Worm (Caenorhabditis elegans) whole organism, L4 larva: Measurements from ENCODE around the gene clec-165.
A peak's percentile ranks its signal among the peaks of the same experiment; 100 is the strongest.

Source experiments
- D1046.2 ChIP-seq: fragments of 200-800 bp; sonication (Bioruptor generic); IDR thresholded peaks from 2 replicates; pipeline ENCODE4 v1.3.6; 2022; ENCODE audit warnings: missing genetic modification characterization, missing compliant biosample characterization
- F26F4.8 ChIP-seq: fragments of 200-800 bp; sonication (Bioruptor generic); conservative IDR thresholded peaks from 2 replicates; pipeline ENCODE4 v1.3.6; 2022; ENCODE audit warnings: missing genetic modification characterization, missing compliant biosample characterization
- F37D6.2 ChIP-seq: sonication (generic microtip); optimal IDR thresholded peaks from 2 replicates; lab custom pipeline; 2016; ENCODE audit warnings: mild to moderate bottlenecking, missing genetic modification characterization, missing compliant biosample characterization
- F49E8.2 ChIP-seq: sonication (generic microtip); optimal IDR thresholded peaks from 2 replicates; lab custom pipeline; 2016; ENCODE audit warnings: missing compliant biosample characterization, mild to moderate bottlenecking, missing genetic modification characterization, borderline replicate concordance
- Y48G9A.11 ChIP-seq: fragments of 200-800 bp; sonication (Bioruptor generic); IDR thresholded peaks from 2 replicates; pipeline ENCODE4 v1.3.6; 2022; ENCODE audit warnings: missing genetic modification reagents, missing genetic modification characterization, missing compliant biosample characterization
- Y75B8A.6 ChIP-seq: fragments of 200-800 bp; sonication (Bioruptor generic); IDR thresholded peaks from 2 replicates; pipeline ENCODE4 v1.3.6; 2022; ENCODE audit warnings: missing genetic modification reagents, missing genetic modification characterization, missing compliant biosample characterization
- aha-1 ChIP-seq: fragments of 150-350 bp; peaks from one replicate; lab custom pipeline; 2014; ENCODE audit warnings: missing biosample characterization, missing genetic modification characterization
- ceh-20 ChIP-seq: fragments of 200-800 bp; sonication (Bioruptor generic); IDR thresholded peaks from 2 replicates; pipeline ENCODE4 v1.3.6; 2022; ENCODE audit warnings: missing genetic modification reagents, missing genetic modification characterization, missing compliant biosample characterization
- ceh-28 ChIP-seq: fragments of 150-350 bp; optimal IDR thresholded peaks from 2 replicates; lab custom pipeline; 2014; ENCODE audit warnings: missing biosample characterization, missing genetic modification reagents, missing genetic modification characterization
- ceh-32 ChIP-seq: sonication (generic microtip); optimal IDR thresholded peaks from 2 replicates; lab custom pipeline; 2016; ENCODE audit warnings: mild to moderate bottlenecking, missing genetic modification characterization, missing compliant biosample characterization; ENCODE audit not compliant: poor library complexity
- ceh-62 ChIP-seq: sonication (generic microtip); optimal IDR thresholded peaks from 2 replicates; lab custom pipeline; 2017; ENCODE audit warnings: missing biosample characterization, missing genetic modification characterization
- ces-1 ChIP-seq: fragments of 150-350 bp; sonication (generic microtip); optimal IDR thresholded peaks from 4 replicates; lab custom pipeline; 2014; ENCODE audit warnings: missing biosample characterization, missing genetic modification reagents, missing genetic modification characterization
- cey-2 ChIP-seq: sonication (generic microtip); optimal IDR thresholded peaks from 3 replicates; lab custom pipeline; 2017; ENCODE audit warnings: missing genetic modification characterization, mild to moderate bottlenecking, missing compliant biosample characterization, antibody characterized with exemption, borderline replicate concordance; ENCODE audit not compliant: insufficient read depth
- ctbp-1 ChIP-seq: fragments of 200-800 bp; sonication (Bioruptor generic); IDR thresholded peaks from 2 replicates; pipeline ENCODE4 v1.3.6; 2022; ENCODE audit warnings: missing genetic modification reagents, missing genetic modification characterization, missing compliant biosample characterization
- daf-12 ChIP-seq: fragments of 150-350 bp; optimal IDR thresholded peaks from 2 replicates; lab custom pipeline; 2014; ENCODE audit warnings: missing biosample characterization, missing genetic modification reagents, missing genetic modification characterization
- dmd-6 ChIP-seq: fragments of 200-800 bp; sonication (Bioruptor generic); IDR thresholded peaks from 2 replicates; pipeline ENCODE4 v1.3.6; 2022; ENCODE audit warnings: missing genetic modification reagents, missing genetic modification characterization, missing compliant biosample characterization
- dmd-9 ChIP-seq: fragments of 200-800 bp; sonication (Bioruptor generic); IDR thresholded peaks from 2 replicates; pipeline ENCODE4 v1.3.6; 2022; ENCODE audit warnings: missing genetic modification reagents, missing genetic modification characterization, missing compliant biosample characterization
- dpl-1 ChIP-seq: fragments of 150-350 bp; optimal IDR thresholded peaks from 2 replicates; lab custom pipeline; 2014; ENCODE audit warnings: missing biosample characterization, missing genetic modification reagents, missing genetic modification characterization
- duxl-1 ChIP-seq: sonication (generic microtip); optimal IDR thresholded peaks from 2 replicates; lab custom pipeline; 2016; ENCODE audit warnings: mild to moderate bottlenecking, missing genetic modification characterization, moderate library complexity, missing compliant biosample characterization; ENCODE audit not compliant: poor library complexity
- dve-1 ChIP-seq: sonication (generic microtip); optimal IDR thresholded peaks from 2 replicates; lab custom pipeline; 2017; ENCODE audit warnings: antibody characterized with exemption, mild to moderate bottlenecking, missing genetic modification characterization, missing compliant biosample characterization; ENCODE audit not compliant: insufficient read depth
- egl-27 ChIP-seq: sonication (generic microtip); optimal IDR thresholded peaks from 3 replicates; lab custom pipeline; 2017; ENCODE audit warnings: missing biosample characterization, missing genetic modification reagents, missing genetic modification characterization
- egl-43 ChIP-seq: fragments of 200-800 bp; sonication (Bioruptor generic); IDR thresholded peaks from 2 replicates; pipeline ENCODE4 v1.3.6; 2022; ENCODE audit warnings: missing genetic modification reagents, missing genetic modification characterization, missing compliant biosample characterization
- hlh-30 ChIP-seq: sonication (generic microtip); optimal IDR thresholded peaks from 2 replicates; lab custom pipeline; 2017; ENCODE audit warnings: antibody characterized with exemption, mild to moderate bottlenecking, missing genetic modification characterization, missing compliant biosample characterization; ENCODE audit not compliant: insufficient read depth
- hmg-1.1 ChIP-seq: fragments of 200-800 bp; sonication (Bioruptor generic); IDR thresholded peaks from 2 replicates; pipeline ENCODE4 v1.3.6; 2022; ENCODE audit warnings: missing genetic modification reagents, missing genetic modification characterization, missing compliant biosample characterization
- lim-7 ChIP-seq: fragments of 200-800 bp; sonication (Bioruptor generic); IDR thresholded peaks from 2 replicates; pipeline ENCODE4 v1.3.6; 2022; ENCODE audit warnings: missing genetic modification characterization, missing compliant biosample characterization
- lin-1 ChIP-seq: fragments of 200-800 bp; sonication (Bioruptor generic); IDR thresholded peaks from 2 replicates; pipeline ENCODE4 v1.3.6; 2022; ENCODE audit warnings: missing genetic modification reagents, missing genetic modification characterization, missing compliant biosample characterization
- lin-13 ChIP-seq: fragments of 150-350 bp; optimal IDR thresholded peaks from 2 replicates; lab custom pipeline; 2014; ENCODE audit warnings: missing biosample characterization, missing genetic modification reagents, missing genetic modification characterization
- lin-29 ChIP-seq: fragments of 200-800 bp; sonication (Bioruptor generic); IDR thresholded peaks from 2 replicates; pipeline ENCODE4 v1.3.6; 2022; ENCODE audit warnings: missing genetic modification reagents, missing genetic modification characterization, missing compliant biosample characterization
- lin-39 ChIP-seq: fragments of 150-350 bp; optimal IDR thresholded peaks from 2 replicates; lab custom pipeline; 2014; ENCODE audit warnings: missing biosample characterization, missing genetic modification reagents, missing genetic modification characterization
- lsy-2 ChIP-seq, 2 experiments: fragments of 150-350 bp in 1 of 2; sonication (generic microtip) in 1 of 2; optimal IDR thresholded peaks; 2 replicates each; lab custom pipeline; 2014 to 2017; ENCODE audit warnings: missing biosample characterization in 2 of 2, missing genetic modification characterization in 2 of 2
- madf-5 ChIP-seq, 2 experiments: fragments of 200-800 bp; sonication (Bioruptor generic); IDR thresholded peaks; 2 replicates each; pipeline ENCODE4 v1.3.6; 2022; ENCODE audit warnings: missing compliant biosample characterization in 2 of 2, missing genetic modification characterization in 2 of 2
- mep-1 ChIP-seq: fragments of 150-350 bp; sonication (generic microtip); optimal IDR thresholded peaks from 3 replicates; lab custom pipeline; 2014; ENCODE audit warnings: missing biosample characterization, missing genetic modification characterization
- mxl-2 ChIP-seq: fragments of 200-800 bp; sonication (Bioruptor generic); conservative IDR thresholded peaks from 2 replicates; pipeline ENCODE4 v1.3.6; 2022; ENCODE audit warnings: missing genetic modification reagents, missing genetic modification characterization, missing compliant biosample characterization
- nhr-111 ChIP-seq: fragments of 200-800 bp; sonication (Bioruptor generic); optimal IDR thresholded peaks from 2 replicates; lab custom pipeline; 2018; ENCODE audit warnings: mild to moderate bottlenecking, missing genetic modification characterization, missing compliant biosample characterization
- nhr-25 ChIP-seq: sonication (generic microtip); optimal IDR thresholded peaks from 2 replicates; lab custom pipeline; 2017; ENCODE audit warnings: missing genetic modification characterization, mild to moderate bottlenecking, missing compliant biosample characterization, antibody characterized with exemption, moderate library complexity, borderline replicate concordance; ENCODE audit not compliant: insufficient read depth
- saeg-2 ChIP-seq: fragments of 200-800 bp; sonication (Bioruptor generic); IDR thresholded peaks from 2 replicates; pipeline ENCODE4 v1.3.6; 2022; ENCODE audit warnings: missing genetic modification reagents, missing genetic modification characterization, missing compliant biosample characterization
- sdz-12 ChIP-seq: fragments of 200-800 bp; sonication (Bioruptor generic); optimal IDR thresholded peaks from 2 replicates; lab custom pipeline; 2018; ENCODE audit warnings: mild to moderate bottlenecking, missing genetic modification characterization, missing compliant biosample characterization
- skn-1 ChIP-seq: fragments of 150-350 bp; optimal IDR thresholded peaks from 2 replicates; lab custom pipeline; 2014; ENCODE audit warnings: missing biosample characterization, missing genetic modification characterization
- snpc-1.2 ChIP-seq: fragments of 200-800 bp; sonication (Bioruptor generic); IDR thresholded peaks from 2 replicates; pipeline ENCODE4 v1.3.6; 2022; ENCODE audit warnings: missing genetic modification reagents, missing genetic modification characterization, missing compliant biosample characterization
- snpc-4 ChIP-seq: fragments of 150-350 bp; optimal IDR thresholded peaks from 2 replicates; lab custom pipeline; 2014; ENCODE audit warnings: missing biosample characterization, missing genetic modification characterization
- spr-1 ChIP-seq: sonication (generic microtip); optimal IDR thresholded peaks from 2 replicates; lab custom pipeline; 2016; ENCODE audit warnings: mild to moderate bottlenecking, missing genetic modification characterization, missing compliant biosample characterization
- tag-97 ChIP-seq: fragments of 200-800 bp; sonication (Bioruptor generic); IDR thresholded peaks from 2 replicates; pipeline ENCODE4 v1.3.6; 2022; ENCODE audit warnings: missing genetic modification characterization, missing compliant biosample characterization
- unc-130 ChIP-seq: sonication (generic microtip); optimal IDR thresholded peaks from 2 replicates; lab custom pipeline; 2016; ENCODE audit warnings: missing genetic modification reagents, missing genetic modification characterization, missing compliant biosample characterization
- vab-7 ChIP-seq: fragments of 200-800 bp; sonication (Bioruptor generic); IDR thresholded peaks from 2 replicates; pipeline ENCODE4 v1.3.6; 2022; ENCODE audit warnings: missing genetic modification reagents, missing genetic modification characterization, missing compliant biosample characterization
- ztf-7 ChIP-seq: fragments of 150-350 bp; optimal IDR thresholded peaks from 2 replicates; lab custom pipeline; 2014; ENCODE audit warnings: missing biosample characterization, missing genetic modification characterization

The clec-165 gene

ce11 chrIV:1277067-1277466, 30.4 kb upstream of the clec-165 start:
- TF ChIP-seq dve-1 (no peak), Y48G9A.11 (GFP tag; lab: Robert Waterston, UW) (0 out of 2 replicates have a peak, but pooled peaks have one; percentile 32), unc-130 (GFP tag; lab: Kevin White, UChicago) (peak; percentile 59), lsy-2 (tag; optimal IDR thresholded peaks at IDR 0.05; lab: Kevin White, UChicago) (peak in 1 of 2 experiments; percentile 53), aha-1 (tag; lab: Kevin White, UChicago) (peak; percentile 85)

- TF ChIP-seq hlh-30 (tag; lab: Kevin White, UChicago) (no peak), sdz-12 (GFP tag; lab: Kevin White, UChicago) (no peak), lin-13 (GFP tag; lab: Kevin White, UChicago) (peak; percentile 34), spr-1 (tag; lab: Kevin White, UChicago) (no peak), lsy-2 (tag; optimal IDR thresholded peaks at IDR 0.05; lab: Kevin White, UChicago) (peak in 1 of 2 experiments; percentile 2), mxl-2 (GFP tag; lab: Robert Waterston, UW) (0 out of 2 replicates have a peak, but pooled peaks have one; percentile 24), Y75B8A.6 (GFP tag; lab: Robert Waterston, UW) (0 out of 2 replicates have a peak, but pooled peaks have one; percentile 16), Y48G9A.11 (GFP tag; lab: Robert Waterston, UW) (0 out of 2 replicates have a peak, but pooled peaks have one; percentile 48), aha-1 (tag; lab: Kevin White, UChicago) (peak; percentile 40)
- TF ChIP-seq, all 104 proteins: peak for 6
Observed at ce11 chrIV:1275910-1276309, 29.2 kb upstream of the clec-165 start.

ce11 chrIV:1274583-1274982, 27.9 kb upstream of the clec-165 start, which contains the start of gene C09E9.1:
C09E9.1 (plus strand) TSS chrIV:1274868.
- TF ChIP-seq vab-7 (GFP tag; lab: Robert Waterston, UW): no peak
- peak; percentile 13 for TF ChIP-seq ztf-7 (tag; lab: Kevin White, UChicago)
- no peak for TF ChIP-seq F37D6.2
- no peak for TF ChIP-seq skn-1 (tag; lab: Kevin White, UChicago)
- no peak for TF ChIP-seq F49E8.2 (tag; lab: Kevin White, UChicago)
- no peak for TF ChIP-seq lin-39 (tag; lab: Kevin White, UChicago)
- TF ChIP-seq lin-1 (GFP tag; lab: Robert Waterston, UW): no peak
- TF ChIP-seq egl-43 (GFP tag; lab: Robert Waterston, UW): no peak
- peak; percentile 63 for TF ChIP-seq mep-1
- TF ChIP-seq dve-1: peak; percentile 71
- no peak for TF ChIP-seq lin-29 (GFP tag; lab: Robert Waterston, UW)
- no peak for TF ChIP-seq snpc-4 (tag; lab: Kevin White, UChicago)
- no peak for TF ChIP-seq daf-12 (tag; lab: Kevin White, UChicago)
- TF ChIP-seq ctbp-1 (GFP tag; lab: Robert Waterston, UW): no peak
- TF ChIP-seq dpl-1: peak; percentile 79
- TF ChIP-seq ceh-28 (tag; lab: Kevin White, UChicago): no peak
- TF ChIP-seq aha-1 (tag; lab: Kevin White, UChicago): no peak
- no peak for TF ChIP-seq lim-7 (GFP tag; lab: Robert Waterston, UW)
- peak; percentile 33; the same call in 1 of the 2 replicates for TF ChIP-seq ceh-20 (GFP tag; lab: Robert Waterston, UW)
- no peak for TF ChIP-seq nhr-111 (GFP tag; lab: Kevin White, UChicago)
- TF ChIP-seq tag-97 (GFP tag; lab: Robert Waterston, UW): no peak
- no peak for TF ChIP-seq saeg-2
- no peak for TF ChIP-seq madf-5 (GFP tag; IDR thresholded peaks at IDR 0.05; lab: Robert Waterston, UW)
- TF ChIP-seq ces-1 (GFP tag; lab: Kevin White, UChicago): no peak
- no peak for TF ChIP-seq cey-2 (tag; lab: Kevin White, UChicago)
- TF ChIP-seq hmg-1.1: peak; percentile 79
- TF ChIP-seq egl-27 (tag; lab: Kevin White, UChicago): no peak
- no peak for TF ChIP-seq Y75B8A.6 (GFP tag; lab: Robert Waterston, UW)
- TF ChIP-seq ceh-62 (tag; lab: Kevin White, UChicago): no peak
- TF ChIP-seq lsy-2 (tag; optimal IDR thresholded peaks at IDR 0.05; lab: Kevin White, UChicago): peak in 1 of 2 experiments; percentile 74
- 0 out of 2 replicates have a peak, but pooled peaks have one; percentile 38 for TF ChIP-seq dmd-9 (GFP tag; lab: Robert Waterston, UW)
- TF ChIP-seq D1046.2 (GFP tag; lab: Robert Waterston, UW): no peak
- TF ChIP-seq nhr-25: no peak
- TF ChIP-seq duxl-1: no peak
- no peak for TF ChIP-seq ceh-32 (tag; lab: Kevin White, UChicago)
- TF ChIP-seq dmd-6: peak; percentile 60
- TF ChIP-seq snpc-1.2 (GFP tag; lab: Robert Waterston, UW): no peak
- TF ChIP-seq F26F4.8 (GFP tag; lab: Robert Waterston, UW): no peak
